6 worm cellular contexts compared by ENCODE assay signal in the genomic region with DNA sequence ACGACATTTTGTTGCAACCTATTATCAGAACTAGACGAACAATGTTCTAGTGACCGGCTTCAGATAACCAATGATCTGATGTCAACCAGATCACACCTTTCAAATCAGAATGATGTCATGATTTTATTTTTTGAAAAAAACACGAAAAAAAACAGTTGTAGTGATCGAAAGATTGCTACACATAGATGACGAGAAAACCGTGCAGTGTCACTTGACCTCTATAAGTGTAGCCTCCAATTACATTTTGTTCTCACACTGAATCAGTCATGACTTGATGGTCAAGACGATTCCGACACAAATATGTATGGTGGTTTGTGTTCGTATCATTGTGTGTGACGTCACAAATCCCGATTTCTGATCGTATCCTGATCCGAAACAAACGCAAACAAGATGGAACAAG.
A peak's percentile ranks its signal among the peaks of the same experiment; 100 is the strongest.
TF ChIP-seq lines count a peak whose summit lies in the region.

No protein-coding gene starts in this region.

TF ChIP-seq in whole organism, L1 larva, 84 proteins besides CTCF, POLR2A, EP300 and RAD21 (continues in another document):
- no peak for TF ChIP-seq lsy-2 (tag; optimal IDR thresholded peaks at IDR 0.05; lab: Kevin White, UChicago)
- TF ChIP-seq mep-1 (tag; optimal IDR thresholded peaks at IDR 0.05; lab: Kevin White, UChicago), result no peak
- no peak for TF ChIP-seq efl-3 (GFP tag; optimal IDR thresholded peaks at IDR 0.05; lab: Kevin White, UChicago)
- no peak for TF ChIP-seq vab-15 (tag; optimal IDR thresholded peaks at IDR 0.05; lab: Kevin White, UChicago)
- no peak for TF ChIP-seq tlp-1 (tag; optimal IDR thresholded peaks at IDR 0.05; lab: Kevin White, UChicago)
- peak; percentile 88 for TF ChIP-seq nhr-85 (tag; lab: Kevin White, UChicago)
- TF ChIP-seq C04F5.9 (tag; optimal IDR thresholded peaks at IDR 0.05; lab: Kevin White, UChicago), result no peak
- no peak for TF ChIP-seq ztf-11 (tag; optimal IDR thresholded peaks at IDR 0.05; lab: Kevin White, UChicago)
- TF ChIP-seq unc-62 (GFP tag; optimal IDR thresholded peaks at IDR 0.05; lab: Kevin White, UChicago), result no peak
- TF ChIP-seq nhr-11 (tag; optimal IDR thresholded peaks at IDR 0.05; lab: Kevin White, UChicago), result no peak
- no peak for TF ChIP-seq unc-30 (tag; optimal IDR thresholded peaks at IDR 0.05; lab: Kevin White, UChicago)
- TF ChIP-seq hlh-17 (GFP tag; optimal IDR thresholded peaks at IDR 0.05; lab: Kevin White, UChicago; ENCODE audit: borderline replicate concordance), result no peak
- TF ChIP-seq alr-1 (tag; optimal IDR thresholded peaks at IDR 0.05; lab: Kevin White, UChicago; ENCODE audit: borderline replicate concordance), result no peak
- TF ChIP-seq lin-39 (tag; optimal IDR thresholded peaks at IDR 0.05; lab: Kevin White, UChicago), result no peak
- TF ChIP-seq nhr-90 (tag; optimal IDR thresholded peaks at IDR 0.05; lab: Kevin White, UChicago; ENCODE audit: poor library complexity), result no peak

TF ChIP-seq in whole organism, L2 larva, 48 proteins besides CTCF, POLR2A, EP300 and RAD21:
- TF ChIP-seq nhr-77 (tag; optimal IDR thresholded peaks at IDR 0.05; lab: Kevin White, UChicago) (no peak), egl-27 (tag; optimal IDR thresholded peaks at IDR 0.05; lab: Kevin White, UChicago) (no peak), nhr-11 (tag; optimal IDR thresholded peaks at IDR 0.05; lab: Kevin White, UChicago) (no peak), nhr-25 (tag; optimal IDR thresholded peaks at IDR 0.05; lab: Kevin White, UChicago) (peak; percentile 74), lsy-2 (tag; optimal IDR thresholded peaks at IDR 0.05; lab: Kevin White, UChicago) (no peak), blmp-1 (tag; optimal IDR thresholded peaks at IDR 0.05; lab: Kevin White, UChicago; ENCODE audit: insufficient read depth) (peak; percentile 47), sma-9 (GFP tag; optimal IDR thresholded peaks at IDR 0.05; lab: Kevin White, UChicago) (peak; percentile 17), sma-9 (tag; optimal IDR thresholded peaks at IDR 0.05; lab: Kevin White, UChicago) (no peak), crh-2 (tag; optimal IDR thresholded peaks at IDR 0.05; lab: Kevin White, UChicago) (peak; percentile 7)

TF ChIP-seq in whole organism, L3 larva, 47 proteins besides CTCF, POLR2A, EP300 and RAD21:
- no peak for TF ChIP-seq R02D3.7 (tag; optimal IDR thresholded peaks at IDR 0.05; lab: Kevin White, UChicago)
- TF ChIP-seq nhr-76 (tag; optimal IDR thresholded peaks at IDR 0.05; lab: Kevin White, UChicago), result no peak
- no peak for TF ChIP-seq nfya-1 (tag; optimal IDR thresholded peaks at IDR 0.05; lab: Kevin White, UChicago; ENCODE audit: insufficient read depth)
- TF ChIP-seq nhr-23 (tag; optimal IDR thresholded peaks at IDR 0.05; lab: Kevin White, UChicago), result peak; percentile 50
- TF ChIP-seq nhr-25 (tag; optimal IDR thresholded peaks at IDR 0.05; lab: Kevin White, UChicago), result peak; percentile 74
- no peak for TF ChIP-seq nhr-77 (tag; optimal IDR thresholded peaks at IDR 0.05; lab: Kevin White, UChicago)
- no peak for TF ChIP-seq ztf-4 (tag; optimal IDR thresholded peaks at IDR 0.05; lab: Kevin White, UChicago)
- TF ChIP-seq lsy-12 (tag; optimal IDR thresholded peaks at IDR 0.05; lab: Kevin White, UChicago), result no peak
- TF ChIP-seq unc-62 (GFP tag; optimal IDR thresholded peaks at IDR 0.05; lab: Kevin White, UChicago), result no peak
- peak; percentile 51 for TF ChIP-seq nhr-43 (tag; optimal IDR thresholded peaks at IDR 0.05; lab: Kevin White, UChicago; ENCODE audit: poor library complexity, severe bottlenecking)
- TF ChIP-seq elt-3 (tag; optimal IDR thresholded peaks at IDR 0.05; lab: Kevin White, UChicago), result peak in 1 of 3 experiments; percentile 41
- no peak for TF ChIP-seq pha-4 (tag; optimal IDR thresholded peaks at IDR 0.05; lab: Kevin White, UChicago)
TF ChIP-seq in whole organism, L3 larva: peak in this region for 4.

TF ChIP-seq in whole organism, L4 larva, 104 proteins besides CTCF, POLR2A, EP300 and RAD21:
- no peak for TF ChIP-seq madf-5 (GFP tag; IDR thresholded peaks at IDR 0.05; lab: Robert Waterston, UW)
- peak; percentile 48; the same call in 1 of the 2 replicates for TF ChIP-seq dmd-6 (GFP tag; IDR thresholded peaks at IDR 0.05; lab: Robert Waterston, UW)
- TF ChIP-seq nhr-28 (tag; optimal IDR thresholded peaks at IDR 0.05; lab: Kevin White, UChicago), result peak; percentile 77
- peak; percentile 51 for TF ChIP-seq hlh-30 (tag; optimal IDR thresholded peaks at IDR 0.05; lab: Kevin White, UChicago; ENCODE audit: insufficient read depth)
- no peak for TF ChIP-seq ceh-20 (GFP tag; IDR thresholded peaks at IDR 0.05; lab: Robert Waterston, UW)
- TF ChIP-seq hlh-11 (tag; optimal IDR thresholded peaks at IDR 0.05; lab: Kevin White, UChicago), result peak; percentile 11
- peak in 1 of 2 experiments; percentile 35 for TF ChIP-seq mdl-1 (tag; optimal IDR thresholded peaks at IDR 0.05; lab: Kevin White, UChicago)
- TF ChIP-seq aha-1 (tag; lab: Kevin White, UChicago), result no peak

TF ChIP-seq in whole organism, mixed stage, embryonic, 35 proteins besides CTCF, POLR2A, EP300 and RAD21:
- no peak for TF ChIP-seq sem-2 (GFP tag; optimal IDR thresholded peaks at IDR 0.05; lab: Kevin White, UChicago)
- no peak for TF ChIP-seq flh-1 (GFP tag; optimal IDR thresholded peaks at IDR 0.05; lab: Kevin White, UChicago)
- peak; percentile 7 for TF ChIP-seq zip-8 (tag; optimal IDR thresholded peaks at IDR 0.05; lab: Kevin White, UChicago)
- no peak for TF ChIP-seq mep-1 (tag; optimal IDR thresholded peaks at IDR 0.05; lab: Kevin White, UChicago)

TF ChIP-seq in whole organism, young adult, 124 proteins besides CTCF, POLR2A, EP300 and RAD21:
- no peak for TF ChIP-seq C17E4.6 (GFP tag; IDR thresholded peaks at IDR 0.05; lab: Robert Waterston, UW)
- no peak for TF ChIP-seq T07F8.4 (tag; optimal IDR thresholded peaks at IDR 0.05; lab: Kevin White, UChicago)
- no peak for TF ChIP-seq mxl-1 (tag; optimal IDR thresholded peaks at IDR 0.05; lab: Kevin White, UChicago)
- no peak for TF ChIP-seq nfya-2 (GFP tag; IDR thresholded peaks at IDR 0.05; lab: Robert Waterston, UW)
- no peak for TF ChIP-seq chd-7 (tag; optimal IDR thresholded peaks at IDR 0.05; lab: Kevin White, UChicago)
- TF ChIP-seq lin-40 (tag; optimal IDR thresholded peaks at IDR 0.05; lab: Kevin White, UChicago), result peak; percentile 3
- peak; percentile 6 for TF ChIP-seq atf-7 (tag; optimal IDR thresholded peaks at IDR 0.05; lab: Kevin White, UChicago)
- no peak for TF ChIP-seq ceh-27 (GFP tag; optimal IDR thresholded peaks at IDR 0.05; lab: Kevin White, UChicago)
- no peak for TF ChIP-seq ceh-79 (tag; optimal IDR thresholded peaks at IDR 0.05; lab: Kevin White, UChicago)
- TF ChIP-seq athp-1 (tag; optimal IDR thresholded peaks at IDR 0.05; lab: Kevin White, UChicago), result no peak
- TF ChIP-seq tbp1 (GFP tag; optimal IDR thresholded peaks at IDR 0.05; lab: Kevin White, UChicago), result no peak
- no peak for TF ChIP-seq ceh-40 (GFP tag; IDR thresholded peaks at IDR 0.05; lab: Robert Waterston, UW)
- peak; percentile 68 for TF ChIP-seq ama-1 (optimal IDR thresholded peaks at IDR 0.05; lab: Kevin White, UChicago)
- TF ChIP-seq ama-1 (GFP tag; optimal IDR thresholded peaks at IDR 0.05; lab: Kevin White, UChicago), result no peak
- no peak for TF ChIP-seq ztf-6 (GFP tag; IDR thresholded peaks at IDR 0.05; lab: Robert Waterston, UW)
- no peak for TF ChIP-seq sea-2 (GFP tag; IDR thresholded peaks at IDR 0.05; lab: Robert Waterston, UW)
- no peak for TF ChIP-seq F22D6.2 (tag; optimal IDR thresholded peaks at IDR 0.05; lab: Kevin White, UChicago)
